Fruit fly (Drosophila melanogaster) whole organism, prepupa: ENCODE results near the gene Aatf.

Experiments used
- Blimp-1 ChIP-seq: fragments of 200-800 bp; sonication (Bioruptor generic); optimal IDR thresholded peaks from 3 replicates; lab custom pipeline; 2017; ENCODE audit warnings: missing biosample characterization, missing genetic modification characterization, mild to moderate bottlenecking, moderate library complexity, missing genetic modification reagents
- CG10631 ChIP-seq: fragments of 200-800 bp; sonication (Bioruptor generic); optimal IDR thresholded peaks from 2 replicates; lab custom pipeline; 2016; ENCODE audit warnings: missing biosample characterization, missing genetic modification characterization
- CG10669 ChIP-seq: fragments of 200-800 bp; sonication (Bioruptor generic); optimal IDR thresholded peaks from 3 replicates; lab custom pipeline; 2018; ENCODE audit warnings: missing biosample characterization, mild to moderate bottlenecking, missing genetic modification characterization, moderate library complexity
- CG11294 ChIP-seq: fragments of 200-800 bp; sonication (Bioruptor generic); IDR thresholded peaks from 2 replicates; pipeline ENCODE4 v1.3.6; 2022; ENCODE audit warnings: missing biosample characterization, missing genetic modification characterization
- CG11902 ChIP-seq: fragments of 200-800 bp; sonication (Bioruptor generic); optimal IDR thresholded peaks from 3 replicates; lab custom pipeline; 2016; ENCODE audit warnings: missing biosample characterization, missing genetic modification characterization
- CG15336 ChIP-seq: fragments of 200-800 bp; sonication (Bioruptor generic); IDR thresholded peaks from 2 replicates; pipeline ENCODE4 v1.3.6; 2022; ENCODE audit warnings: missing biosample characterization, missing genetic modification characterization
- CG1621 ChIP-seq: fragments of 200-800 bp; sonication (Bioruptor generic); optimal IDR thresholded peaks from 3 replicates; lab custom pipeline; 2018; ENCODE audit warnings: missing biosample characterization, mild to moderate bottlenecking, missing genetic modification characterization
- CG16779 ChIP-seq: fragments of 200-800 bp; sonication (Bioruptor generic); optimal IDR thresholded peaks from 3 replicates; lab custom pipeline; 2017; ENCODE audit warnings: missing biosample characterization, mild to moderate bottlenecking, missing genetic modification characterization
- CG3032 ChIP-seq: fragments of 200-800 bp; optimal IDR thresholded peaks from 2 replicates; lab custom pipeline; 2019; ENCODE audit warnings: missing biosample characterization, mild to moderate bottlenecking, missing genetic modification characterization, moderate library complexity
- CG32006 ChIP-seq: fragments of 200-800 bp; sonication (Bioruptor generic); optimal IDR thresholded peaks from 3 replicates; lab custom pipeline; 2017; ENCODE audit warnings: missing biosample characterization, mild to moderate bottlenecking, missing genetic modification characterization
- CG34406 ChIP-seq: fragments of 200-800 bp; sonication (Bioruptor generic); optimal IDR thresholded peaks from 3 replicates; lab custom pipeline; 2016; ENCODE audit warnings: missing biosample characterization, missing genetic modification characterization
- CG3919 ChIP-seq: fragments of 200-800 bp; sonication (Bioruptor generic); optimal IDR thresholded peaks from 3 replicates; lab custom pipeline; 2016; ENCODE audit warnings: missing biosample characterization, missing genetic modification characterization
- CG6163 ChIP-seq: fragments of 200-800 bp; sonication (Bioruptor generic); IDR thresholded peaks from 3 replicates; pipeline ENCODE4 v1.3.6; 2022; ENCODE audit warnings: missing biosample characterization, missing genetic modification characterization
- CG6276 ChIP-seq: fragments of 200-800 bp; sonication (Bioruptor generic); optimal IDR thresholded peaks from 2 replicates; lab custom pipeline; 2017; ENCODE audit warnings: missing biosample characterization, mild to moderate bottlenecking, missing genetic modification characterization
- CG6792 ChIP-seq: fragments of 200-800 bp; sonication (Bioruptor generic); optimal IDR thresholded peaks from 3 replicates; lab custom pipeline; 2016; ENCODE audit warnings: missing biosample characterization, missing genetic modification characterization
- CG6808 ChIP-seq: fragments of 200-800 bp; sonication (Bioruptor generic); optimal IDR thresholded peaks from 3 replicates; lab custom pipeline; 2017; ENCODE audit warnings: missing biosample characterization, missing genetic modification characterization, mild to moderate bottlenecking, moderate library complexity, missing genetic modification reagents
- CG8632 ChIP-seq: fragments of 200-800 bp; sonication (Bioruptor generic); optimal IDR thresholded peaks from 3 replicates; lab custom pipeline; 2016; ENCODE audit warnings: missing biosample characterization, missing genetic modification characterization
- Eip75B ChIP-seq: fragments of 200-800 bp; sonication (Bioruptor generic); optimal IDR thresholded peaks from 3 replicates; lab custom pipeline; 2016; ENCODE audit warnings: missing biosample characterization, missing genetic modification characterization
- Eip78C ChIP-seq: fragments of 200-800 bp; sonication (Bioruptor generic); peaks from one replicate; lab custom pipeline; 2016; ENCODE audit warnings: missing biosample characterization, missing genetic modification characterization
- Eip93F ChIP-seq: fragments of 200-800 bp; sonication (Bioruptor generic); optimal IDR thresholded peaks from 2 replicates; lab custom pipeline; 2016; ENCODE audit warnings: missing biosample characterization, mild to moderate bottlenecking, missing genetic modification characterization
- Ets21C ChIP-seq: fragments of 200-800 bp; sonication (Bioruptor generic); optimal IDR thresholded peaks from 3 replicates; lab custom pipeline; 2016; ENCODE audit warnings: missing biosample characterization, missing genetic modification characterization
- Ets96B ChIP-seq: fragments of 200-800 bp; optimal IDR thresholded peaks from 2 replicates; lab custom pipeline; 2019; ENCODE audit warnings: missing biosample characterization, mild to moderate bottlenecking, missing genetic modification characterization, moderate library complexity
- Hr38 ChIP-seq: sonication (Bioruptor generic); optimal IDR thresholded peaks from 2 replicates; lab custom pipeline; 2016; ENCODE audit warnings: missing biosample characterization, missing genetic modification characterization
- Hr39 ChIP-seq: fragments of 200-800 bp; sonication (Bioruptor generic); optimal IDR thresholded peaks from 2 replicates; lab custom pipeline; 2016; ENCODE audit warnings: missing biosample characterization, missing genetic modification characterization
- Hr4 ChIP-seq: fragments of 200-800 bp; sonication (Bioruptor generic); optimal IDR thresholded peaks from 3 replicates; lab custom pipeline; 2016; ENCODE audit warnings: missing biosample characterization, missing genetic modification characterization
- Lpt ChIP-seq: fragments of 200-800 bp; sonication (Bioruptor generic); optimal IDR thresholded peaks from 3 replicates; lab custom pipeline; 2016; ENCODE audit warnings: missing biosample characterization, missing genetic modification characterization
- Met ChIP-seq: fragments of 200-800 bp; sonication (Bioruptor generic); optimal IDR thresholded peaks from 3 replicates; lab custom pipeline; 2016; ENCODE audit warnings: missing biosample characterization, missing genetic modification characterization
- OdsH ChIP-seq: fragments of 200-800 bp; sonication (Bioruptor generic); optimal IDR thresholded peaks from 3 replicates; lab custom pipeline; 2016; ENCODE audit warnings: missing biosample characterization, missing genetic modification characterization
- Smox ChIP-seq: fragments of 200-800 bp; sonication (Bioruptor generic); optimal IDR thresholded peaks from 3 replicates; lab custom pipeline; 2016; ENCODE audit warnings: missing biosample characterization, missing genetic modification characterization
- Sox102F ChIP-seq: fragments of 200-800 bp; sonication (Bioruptor generic); optimal IDR thresholded peaks from 2 replicates; lab custom pipeline; 2016; ENCODE audit warnings: missing biosample characterization, mild to moderate bottlenecking, missing genetic modification characterization
- Sox14 ChIP-seq: fragments of 200-800 bp; sonication (Bioruptor generic); optimal IDR thresholded peaks from 3 replicates; lab custom pipeline; 2016; ENCODE audit warnings: missing biosample characterization, missing genetic modification characterization
- Sox15 ChIP-seq: fragments of 200-800 bp; sonication (Bioruptor generic); optimal IDR thresholded peaks from 3 replicates; lab custom pipeline; 2016; ENCODE audit warnings: missing biosample characterization, missing genetic modification characterization
- achi ChIP-seq: fragments of 200-800 bp; sonication (Bioruptor generic); optimal IDR thresholded peaks from 3 replicates; lab custom pipeline; 2016; ENCODE audit warnings: missing biosample characterization, missing genetic modification characterization
- acj6 ChIP-seq: fragments of 200-800 bp; sonication (Bioruptor generic); optimal IDR thresholded peaks from 3 replicates; lab custom pipeline; 2016; ENCODE audit warnings: missing biosample characterization, missing genetic modification characterization
- dac ChIP-seq: fragments of 200-800 bp; sonication (Bioruptor generic); optimal IDR thresholded peaks from 2 replicates; lab custom pipeline; 2017; ENCODE audit warnings: missing biosample characterization, mild to moderate bottlenecking, missing genetic modification characterization
- dsx ChIP-seq: fragments of 200-800 bp; optimal IDR thresholded peaks from 3 replicates; lab custom pipeline; 2019; ENCODE audit warnings: missing biosample characterization, mild to moderate bottlenecking, missing genetic modification characterization, moderate library complexity; ENCODE audit not compliant: poor library complexity, severe bottlenecking
- esn ChIP-seq: fragments of 200-800 bp; sonication (Bioruptor generic); optimal IDR thresholded peaks from 2 replicates; lab custom pipeline; 2016; ENCODE audit warnings: missing biosample characterization, mild to moderate bottlenecking, missing genetic modification characterization, moderate library complexity
- fkh ChIP-seq: fragments of 200-800 bp; sonication (Bioruptor generic); optimal IDR thresholded peaks from 3 replicates; lab custom pipeline; 2017; ENCODE audit warnings: missing biosample characterization, mild to moderate bottlenecking, missing genetic modification characterization, moderate library complexity
- net ChIP-seq: fragments of 200-800 bp; sonication (Bioruptor generic); optimal IDR thresholded peaks from 3 replicates; lab custom pipeline; 2016; ENCODE audit warnings: missing biosample characterization, missing genetic modification characterization
- pdm3 ChIP-seq: fragments of 200-800 bp; sonication (Bioruptor generic); optimal IDR thresholded peaks from 3 replicates; lab custom pipeline; 2016; ENCODE audit warnings: missing biosample characterization, missing genetic modification characterization
- spab ChIP-seq: fragments of 200-800 bp; sonication (Bioruptor generic); optimal IDR thresholded peaks from 2 replicates; lab custom pipeline; 2017; ENCODE audit warnings: missing biosample characterization, mild to moderate bottlenecking, missing genetic modification characterization, missing genetic modification reagents
- ss ChIP-seq, 2 experiments: fragments of 200-800 bp; sonication (Bioruptor generic); optimal IDR thresholded peaks; 2 replicates in 1 of 2; 3 replicates in 1 of 2; lab custom pipeline; 2017 to 2018; ENCODE audit warnings: mild to moderate bottlenecking in 2 of 2, missing biosample characterization in 2 of 2, missing genetic modification characterization in 2 of 2, moderate library complexity in 1 of 2
- svp ChIP-seq: fragments of 200-800 bp; sonication (Bioruptor generic); peaks from one replicate; lab custom pipeline; 2016; ENCODE audit warnings: missing biosample characterization, missing genetic modification characterization
- topi ChIP-seq: fragments of 200-800 bp; sonication (Bioruptor generic); optimal IDR thresholded peaks from 3 replicates; lab custom pipeline; 2016; ENCODE audit warnings: missing biosample characterization, missing genetic modification characterization
- vri ChIP-seq: fragments of 200-800 bp; sonication (Bioruptor generic); optimal IDR thresholded peaks from 3 replicates; lab custom pipeline; 2016; ENCODE audit warnings: missing biosample characterization, mild to moderate bottlenecking, missing genetic modification characterization

The Aatf gene

dm6 chr2L:6698387-6698786 is 19.0 kb upstream of the Aatf start (continued):
- TF ChIP-seq topi (GFP tag; lab: Kevin White, UChicago) (peak; percentile 72), dac (GFP tag; lab: Kevin White, UChicago) (peak; percentile 34), Eip93F (no peak), pdm3 (GFP tag; lab: Kevin White, UChicago) (peak; percentile 77), vri (peak; percentile 46), Hr4 (GFP tag; lab: Kevin White, UChicago) (peak; percentile 85), CG10631 (GFP tag; lab: Kevin White, UChicago) (peak; percentile 72), acj6 (GFP tag; lab: Kevin White, UChicago) (peak; percentile 66)
- TF ChIP-seq, all 60 proteins: peak for 54

dm6 chr2L:6700742-6701141 is 16.7 kb upstream of the Aatf start:
- TF ChIP-seq CG6163 (no peak), achi (GFP tag; lab: Kevin White, UChicago) (no peak), CG8632 (peak; percentile 11), CG10631 (GFP tag; lab: Kevin White, UChicago) (peak; percentile 2), Sox102F (GFP tag; lab: Kevin White, UChicago) (no peak), Hr39 (GFP tag; lab: Kevin White, UChicago) (no peak), fkh (GFP tag; lab: Kevin White, UChicago) (peak; percentile 90), CG6792 (GFP tag; lab: Kevin White, UChicago) (no peak), Eip78C (GFP tag; lab: Kevin White, UChicago) (peak; percentile 36)

- TF ChIP-seq pdm3 (GFP tag; lab: Kevin White, UChicago) = peak; percentile 3
- TF ChIP-seq vri = peak; percentile 32
- TF ChIP-seq CG16779 (tag; lab: Kevin White, UChicago) = no peak
- TF ChIP-seq CG11902 = peak; percentile 22
- TF ChIP-seq Ets96B = peak; percentile 51
- peak; percentile 35 for TF ChIP-seq CG6792 (GFP tag; lab: Kevin White, UChicago)
- peak; percentile 38 for TF ChIP-seq esn (GFP tag; lab: Kevin White, UChicago)
- peak; percentile 48 for TF ChIP-seq CG3919 (GFP tag; lab: Kevin White, UChicago)
- TF ChIP-seq Smox (GFP tag; lab: Kevin White, UChicago) = peak; percentile 3
- TF ChIP-seq CG1621 (tag; lab: Kevin White, UChicago) = no peak
- peak; percentile 6 for TF ChIP-seq CG8632
- TF ChIP-seq Eip78C (GFP tag; lab: Kevin White, UChicago) = peak; percentile 89
- peak; percentile 26 for TF ChIP-seq Hr39 (GFP tag; lab: Kevin White, UChicago)
- peak; percentile 57 for TF ChIP-seq CG10669 (GFP tag; lab: Kevin White, UChicago)
- TF ChIP-seq CG6808 (GFP tag; lab: Kevin White, UChicago) = peak; percentile 21
- peak; percentile 13 for TF ChIP-seq net
- no peak for TF ChIP-seq Ets21C (GFP tag; lab: Kevin White, UChicago)
- TF ChIP-seq Hr4 (GFP tag; lab: Kevin White, UChicago) = no peak
- peak; percentile 20 for TF ChIP-seq dsx (GFP tag; lab: Kevin White, UChicago)
- peak; percentile 5 for TF ChIP-seq CG34406 (GFP tag; lab: Kevin White, UChicago)
- TF ChIP-seq Sox14 (GFP tag; lab: Kevin White, UChicago) = peak; percentile 5
- peak; percentile 13 to 18 for TF ChIP-seq ss (GFP tag; optimal IDR thresholded peaks at IDR 0.05; lab: Kevin White, UChicago)
- no peak for TF ChIP-seq CG6276
- TF ChIP-seq svp (GFP tag; lab: Kevin White, UChicago) = peak; percentile 57
- peak; percentile 38 for TF ChIP-seq acj6 (GFP tag; lab: Kevin White, UChicago)
- peak; percentile 18 for TF ChIP-seq spab (GFP tag; lab: Kevin White, UChicago)
- TF ChIP-seq CG32006 (GFP tag; lab: Kevin White, UChicago) = peak; percentile 8
- TF ChIP-seq Eip75B (GFP tag; lab: Kevin White, UChicago) = peak; percentile 45
- no peak for TF ChIP-seq Hr38
- TF ChIP-seq OdsH (GFP tag; lab: Kevin White, UChicago) = peak; percentile 29
- TF ChIP-seq CG3032 (tag; lab: Kevin White, UChicago) = peak; percentile 15
- peak; percentile 24 for TF ChIP-seq achi (GFP tag; lab: Kevin White, UChicago)
- TF ChIP-seq Blimp-1 (GFP tag; lab: Kevin White, UChicago) = peak; percentile 72
- TF ChIP-seq Met (GFP tag; lab: Kevin White, UChicago) = peak; percentile 40
- TF ChIP-seq topi (GFP tag; lab: Kevin White, UChicago) = peak; percentile 24
- TF ChIP-seq CG11294 (GFP tag; lab: Robert Waterston, UW) = no peak
- TF ChIP-seq Lpt = no peak
- TF ChIP-seq CG15336 (GFP tag; lab: Robert Waterston, UW) = no peak
- TF ChIP-seq Sox15 = peak; percentile 21
These were observed 15.8 kb upstream of the Aatf start for dm6 chr2L:6701409-6702199.
